Worm (Caenorhabditis elegans): ENCODE results near the gene sri-29.

sri-29 gene

ce11 chrII:3002211-3002610, 41.9 kb upstream of the sri-29 start, which contains the start of gene lido-10:
Gene lido-10, plus strand, starts transcription at chrII:3002511.
- TF ChIP-seq B0261.1 (tag; optimal IDR thresholded peaks at IDR 0.05) (no peak), attf-6 (GFP tag; IDR thresholded peaks at IDR 0.05) (no peak), unc-130 (GFP tag; optimal IDR thresholded peaks at IDR 0.05) (no peak), dpff-1 (tag; optimal IDR thresholded peaks at IDR 0.05) (no peak), attf-5 (GFP tag; optimal IDR thresholded peaks at IDR 0.05) (no peak)

ce11 chrII:3003667-3004066, 40.5 kb upstream of the sri-29 start, which contains the start of gene lido-11:
Gene lido-11, plus strand, starts transcription at chrII:3003967.
- no peak for TF ChIP-seq F55B11.4 (tag; optimal IDR thresholded peaks at IDR 0.05; ENCODE audit: borderline replicate concordance, insufficient read depth)
- no peak for TF ChIP-seq sdz-38 (tag; optimal IDR thresholded peaks at IDR 0.05)
- no peak for TF ChIP-seq F39B2.1 (GFP tag; IDR thresholded peaks at IDR 0.05)
- no peak for TF ChIP-seq madf-8 (GFP tag; conservative IDR thresholded peaks at IDR 0.05)

- TF ChIP-seq tlf-1 (GFP tag; optimal IDR thresholded peaks at IDR 0.05) (no peak), hlh-12 (tag; optimal IDR thresholded peaks at IDR 0.05) (no peak), sdz-38 (tag; optimal IDR thresholded peaks at IDR 0.05) (no peak), K11D2.4 (GFP tag; IDR thresholded peaks at IDR 0.05) (no peak), ceh-79 (tag; optimal IDR thresholded peaks at IDR 0.05) (no peak), ztf-6 (GFP tag; IDR thresholded peaks at IDR 0.05) (no peak), egl-44 (GFP tag; IDR thresholded peaks at IDR 0.05) (no peak), F55B11.4 (tag; optimal IDR thresholded peaks at IDR 0.05; ENCODE audit: borderline replicate concordance, insufficient read depth) (no peak), ztf-18 (tag; optimal IDR thresholded peaks at IDR 0.05) (no peak), B0261.1 (tag; optimal IDR thresholded peaks at IDR 0.05) (no peak), akir-1 (GFP tag; optimal IDR thresholded peaks at IDR 0.05) (no peak), egl-18 (GFP tag; IDR thresholded peaks at IDR 0.05) (no peak), let-526 (GFP tag; IDR thresholded peaks at IDR 0.05) (no peak), B0019.2 (GFP tag; conservative IDR thresholded peaks at IDR 0.05) (no peak)
These were observed 38.6 kb upstream of the sri-29 start, which contains the start of gene lido-12 for ce11 chrII:3005499-3005898. Gene lido-12, plus strand, starts transcription at chrII:3005799.

ce11 chrII:3008400-3008799, 35.7 kb upstream of the sri-29 start, which contains the start of gene sdz-5:
Gene sdz-5, plus strand, starts transcription at chrII:3008700.
- TF ChIP-seq repo-1 (tag; optimal IDR thresholded peaks at IDR 0.05) (no peak), dpl-1 (GFP tag; optimal IDR thresholded peaks at IDR 0.05) (no peak), madf-3 (GFP tag; IDR thresholded peaks at IDR 0.05) (no peak), bed-1 (GFP tag; IDR thresholded peaks at IDR 0.05) (no peak), aptf-3 (GFP tag; IDR thresholded peaks at IDR 0.05) (no peak), lin-35 (GFP tag; optimal IDR thresholded peaks at IDR 0.05) (no peak), ets-4 (GFP tag; optimal IDR thresholded peaks at IDR 0.05) (no peak), C06A6.2 (GFP tag; conservative IDR thresholded peaks at IDR 0.05) (no peak), egrh-3 (GFP tag; IDR thresholded peaks at IDR 0.05) (no peak), ccch-3 (GFP tag; optimal IDR thresholded peaks at IDR 0.05) (no peak), sptf-2 (GFP tag; optimal IDR thresholded peaks at IDR 0.05) (no peak), lsl-1 (GFP tag; optimal IDR thresholded peaks at IDR 0.05) (no peak), F39B2.1 (GFP tag; IDR thresholded peaks at IDR 0.05) (no peak), rpc-1 (optimal IDR thresholded peaks at IDR 0.05) (no peak), rpc-1 (tag; optimal IDR thresholded peaks at IDR 0.05) (no peak), lir-1 (GFP tag; conservative IDR thresholded peaks at IDR 0.05) (no peak), zim-3 (tag; optimal IDR thresholded peaks at IDR 0.05) (no peak), egl-18 (GFP tag; IDR thresholded peaks at IDR 0.05) (no peak), ama-1 (optimal IDR thresholded peaks at IDR 0.05) (no peak), ama-1 (GFP tag; optimal IDR thresholded peaks at IDR 0.05) (no peak)
